Fruit fly (Drosophila melanogaster) whole organism, prepupa: ENCODE results near the gene CG7720.

ENCODE experiments used
- CG10631 ChIP-seq: fragments of 200-800 bp; sonication (Bioruptor generic); optimal IDR thresholded peaks from 2 replicates; lab custom pipeline; 2016; ENCODE audit warnings: missing biosample characterization, missing genetic modification characterization
- CG1621 ChIP-seq: fragments of 200-800 bp; sonication (Bioruptor generic); optimal IDR thresholded peaks from 3 replicates; lab custom pipeline; 2018; ENCODE audit warnings: missing biosample characterization, mild to moderate bottlenecking, missing genetic modification characterization
- CG32006 ChIP-seq: fragments of 200-800 bp; sonication (Bioruptor generic); optimal IDR thresholded peaks from 3 replicates; lab custom pipeline; 2017; ENCODE audit warnings: missing biosample characterization, mild to moderate bottlenecking, missing genetic modification characterization
- CG4318 ChIP-seq: fragments of 200-800 bp; sonication (Bioruptor generic); optimal IDR thresholded peaks from 3 replicates; lab custom pipeline; 2017; ENCODE audit warnings: missing biosample characterization, mild to moderate bottlenecking, missing genetic modification characterization
- CG6854 ChIP-seq: fragments of 200-800 bp; sonication (Bioruptor generic); optimal IDR thresholded peaks from 2 replicates; lab custom pipeline; 2017; ENCODE audit warnings: missing biosample characterization, mild to moderate bottlenecking, missing genetic modification characterization
- CG8632 ChIP-seq: fragments of 200-800 bp; sonication (Bioruptor generic); optimal IDR thresholded peaks from 3 replicates; lab custom pipeline; 2016; ENCODE audit warnings: missing biosample characterization, missing genetic modification characterization
- Lpt ChIP-seq: fragments of 200-800 bp; sonication (Bioruptor generic); optimal IDR thresholded peaks from 3 replicates; lab custom pipeline; 2016; ENCODE audit warnings: missing biosample characterization, missing genetic modification characterization
- Met ChIP-seq: fragments of 200-800 bp; sonication (Bioruptor generic); optimal IDR thresholded peaks from 3 replicates; lab custom pipeline; 2016; ENCODE audit warnings: missing biosample characterization, missing genetic modification characterization
- acj6 ChIP-seq: fragments of 200-800 bp; sonication (Bioruptor generic); optimal IDR thresholded peaks from 3 replicates; lab custom pipeline; 2016; ENCODE audit warnings: missing biosample characterization, missing genetic modification characterization
- lz ChIP-seq: fragments of 200-800 bp; sonication (Bioruptor generic); optimal IDR thresholded peaks from 3 replicates; lab custom pipeline; 2016; ENCODE audit warnings: missing biosample characterization, missing genetic modification characterization
- vri ChIP-seq: fragments of 200-800 bp; sonication (Bioruptor generic); optimal IDR thresholded peaks from 3 replicates; lab custom pipeline; 2016; ENCODE audit warnings: missing biosample characterization, mild to moderate bottlenecking, missing genetic modification characterization

DNA sequence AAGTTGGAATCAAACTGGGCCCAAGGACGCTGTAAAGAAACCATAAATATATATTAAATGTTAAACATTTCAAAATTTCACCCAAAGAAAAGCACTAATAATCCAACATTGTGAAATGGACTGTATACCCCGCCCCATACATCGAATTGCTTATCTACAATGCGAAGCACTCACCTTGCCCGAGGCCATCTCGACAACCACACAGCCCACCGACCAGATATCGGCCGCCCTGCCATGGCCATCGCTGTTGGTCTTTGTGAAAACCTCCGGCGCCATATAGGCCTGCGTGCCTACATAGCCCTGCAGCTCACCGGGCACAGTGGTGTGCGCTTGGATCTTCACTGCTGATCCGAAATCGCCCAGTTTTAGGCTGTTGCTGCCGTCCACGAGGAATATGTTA is 61.4 kb downstream of the CG7720 start:
- TF ChIP-seq vri (GFP tag; lab: Kevin White, UChicago) (no peak), CG8632 (GFP tag; lab: Kevin White, UChicago) (no peak), CG10631 (no peak), acj6 (GFP tag; lab: Kevin White, UChicago) (no peak), CG32006 (no peak), Met (GFP tag; lab: Kevin White, UChicago) (no peak), CG4318 (no peak), Lpt (GFP tag; lab: Kevin White, UChicago) (no peak), CG1621 (tag; lab: Kevin White, UChicago) (no peak), CG6854 (GFP tag; lab: Kevin White, UChicago) (no peak), lz (GFP tag; lab: Kevin White, UChicago) (no peak)
